Fruit fly (Drosophila melanogaster) whole organism, adult: ENCODE results near the gene CG33235.
A peak's percentile ranks its signal among the peaks of the same experiment; 100 is the strongest.

Source experiments
- CG11617 ChIP-seq: fragments of 200-800 bp; sonication (Bioruptor generic); optimal IDR thresholded peaks from 2 replicates; lab custom pipeline; 2017; ENCODE audit warnings: mild to moderate bottlenecking, missing biosample characterization, missing genetic modification reagents, missing genetic modification characterization
- CG12768 ChIP-seq: fragments of 200-800 bp; sonication (Bioruptor generic); optimal IDR thresholded peaks from 2 replicates; lab custom pipeline; 2017; ENCODE audit warnings: missing biosample characterization, missing genetic modification characterization, mild to moderate bottlenecking, moderate library complexity, missing genetic modification reagents
- CG14711 ChIP-seq: fragments of 200-800 bp; sonication (Bioruptor generic); optimal IDR thresholded peaks from 2 replicates; lab custom pipeline; 2018; ENCODE audit warnings: missing biosample characterization, mild to moderate bottlenecking, missing genetic modification characterization, moderate library complexity
- CG1620 ChIP-seq: fragments of 200-800 bp; sonication (Bioruptor generic); optimal IDR thresholded peaks from 2 replicates; lab custom pipeline; 2016; ENCODE audit warnings: missing biosample characterization, missing genetic modification characterization
- CG33017 ChIP-seq: fragments of 200-800 bp; sonication (Bioruptor generic); optimal IDR thresholded peaks from 2 replicates; lab custom pipeline; 2018; ENCODE audit warnings: missing biosample characterization, mild to moderate bottlenecking, missing genetic modification characterization, moderate library complexity
- CG5204 ChIP-seq: fragments of 200-800 bp; sonication (Bioruptor generic); optimal IDR thresholded peaks from 2 replicates; lab custom pipeline; 2016; ENCODE audit warnings: missing biosample characterization, missing genetic modification characterization
- CG7045 ChIP-seq: fragments of 200-800 bp; sonication (Bioruptor generic); optimal IDR thresholded peaks from 2 replicates; lab custom pipeline; 2017; ENCODE audit warnings: missing biosample characterization, mild to moderate bottlenecking, missing genetic modification characterization
- CG7101 ChIP-seq: fragments of 200-800 bp; sonication (Bioruptor generic); optimal IDR thresholded peaks from 2 replicates; lab custom pipeline; 2018; ENCODE audit warnings: missing biosample characterization, mild to moderate bottlenecking, missing genetic modification characterization, moderate library complexity
- Clk ChIP-seq: fragments of 200-800 bp; sonication (Bioruptor generic); optimal IDR thresholded peaks from 2 replicates; lab custom pipeline; 2017; ENCODE audit warnings: missing biosample characterization, missing genetic modification characterization
- Crg-1 ChIP-seq: fragments of 200-800 bp; sonication (Bioruptor generic); optimal IDR thresholded peaks from 2 replicates; lab custom pipeline; 2016; ENCODE audit warnings: missing biosample characterization, missing genetic modification characterization
- Hr96 ChIP-seq: fragments of 200-800 bp; sonication (Bioruptor generic); optimal IDR thresholded peaks from 2 replicates; lab custom pipeline; 2016; ENCODE audit warnings: missing biosample characterization, missing genetic modification characterization
- Mnt ChIP-seq: fragments of 200-800 bp; sonication (Bioruptor generic); optimal IDR thresholded peaks from 2 replicates; lab custom pipeline; 2016; ENCODE audit warnings: missing biosample characterization, mild to moderate bottlenecking, missing genetic modification characterization
- bab1 ChIP-seq: fragments of 200-800 bp; sonication (Bioruptor generic); optimal IDR thresholded peaks from 3 replicates; lab custom pipeline; 2019; ENCODE audit warnings: missing biosample characterization, mild to moderate bottlenecking, missing genetic modification characterization, moderate library complexity
- cic ChIP-seq: fragments of 200-800 bp; sonication (Bioruptor generic); optimal IDR thresholded peaks from 2 replicates; lab custom pipeline; 2017; ENCODE audit warnings: missing biosample characterization, mild to moderate bottlenecking, missing genetic modification characterization, moderate library complexity
- cnc ChIP-seq, 2 experiments: fragments of >200 bp; optimal IDR thresholded peaks; 2 replicates each; lab custom pipeline; 2017
- kay ChIP-seq: fragments of 200-800 bp; sonication (Bioruptor generic); peaks from one replicate; lab custom pipeline; 2016; ENCODE audit warnings: missing biosample characterization, missing genetic modification characterization, borderline replicate concordance
- ovo ChIP-seq: fragments of 200-800 bp; sonication (Bioruptor generic); optimal IDR thresholded peaks from 2 replicates; lab custom pipeline; 2016; ENCODE audit warnings: missing biosample characterization, missing genetic modification characterization
- pad ChIP-seq: fragments of 200-800 bp; sonication (Bioruptor generic); optimal IDR thresholded peaks from 3 replicates; lab custom pipeline; 2017; ENCODE audit warnings: missing biosample characterization, missing genetic modification characterization, mild to moderate bottlenecking, moderate library complexity, missing genetic modification reagents
- tj ChIP-seq: fragments of 200-800 bp; sonication (Bioruptor generic); optimal IDR thresholded peaks from 3 replicates; lab custom pipeline; 2017; ENCODE audit warnings: missing biosample characterization, mild to moderate bottlenecking, missing genetic modification characterization, moderate library complexity
- toe ChIP-seq: fragments of 200-800 bp; sonication (Bioruptor generic); optimal IDR thresholded peaks from 2 replicates; lab custom pipeline; 2016; ENCODE audit warnings: missing biosample characterization, missing genetic modification characterization

Gene CG33235

dm6 chrX:11492916-11493590, 1.7 kb upstream of the CG33235 start, which contains the start of gene Drak:
Gene Drak, plus strand, starts transcription at chrX:11493135.
- no peak for TF ChIP-seq kay (GFP tag; lab: Kevin White, UChicago)
- TF ChIP-seq CG5204, result no peak
- peak; percentile 41 for TF ChIP-seq CG14711 (tag; lab: Kevin White, UChicago)
- peak; percentile 1 for TF ChIP-seq CG1620 (GFP tag; lab: Kevin White, UChicago)
- TF ChIP-seq Mnt (GFP tag; lab: Kevin White, UChicago), result peak; percentile 54
- TF ChIP-seq CG7101, result peak; percentile 42
- TF ChIP-seq ovo (GFP tag; lab: Kevin White, UChicago), result peak; percentile 57
- peak; percentile 68 for TF ChIP-seq bab1 (GFP tag; lab: Kevin White, UChicago)
- TF ChIP-seq tj (GFP tag; lab: Kevin White, UChicago), result peak; percentile 53

- TF ChIP-seq kay (GFP tag; lab: Kevin White, UChicago), result peak; percentile 6
- TF ChIP-seq tj (GFP tag; lab: Kevin White, UChicago), result no peak
- peak; percentile 30 for TF ChIP-seq bab1 (GFP tag; lab: Kevin White, UChicago)
These were observed 832 bp upstream of the CG33235 start for dm6 chrX:11492205-11492604.

dm6 chrX:11485075-11485474, 6.3 kb downstream of the CG33235 start, which contains the start of gene Spase25:
Gene Spase25, plus strand, starts transcription at chrX:11485250.
- peak; percentile 60 for TF ChIP-seq bab1 (GFP tag; lab: Kevin White, UChicago)
- no peak for TF ChIP-seq Crg-1 (GFP tag; lab: Kevin White, UChicago)
- no peak for TF ChIP-seq Clk (GFP tag; lab: Kevin White, UChicago)

- TF ChIP-seq CG14711 (tag; lab: Kevin White, UChicago), result peak; percentile 31
- peak; percentile 12 for TF ChIP-seq pad (GFP tag; lab: Kevin White, UChicago)
- TF ChIP-seq cnc (optimal IDR thresholded peaks at IDR 0.05; lab: Kevin White, UChicago), result no peak
- TF ChIP-seq CG1620 (GFP tag; lab: Kevin White, UChicago), result peak; percentile 37
- TF ChIP-seq Mnt (GFP tag; lab: Kevin White, UChicago), result peak; percentile 59
- TF ChIP-seq bab1 (GFP tag; lab: Kevin White, UChicago), result peak; percentile 74
- TF ChIP-seq ovo (GFP tag; lab: Kevin White, UChicago), result peak; percentile 11
- TF ChIP-seq CG7101, result peak; percentile 23
- no peak for TF ChIP-seq kay (GFP tag; lab: Kevin White, UChicago)
- TF ChIP-seq CG11617 (GFP tag; lab: Kevin White, UChicago), result no peak
- no peak for TF ChIP-seq CG33017 (tag; lab: Kevin White, UChicago)
These were observed 8.1 kb downstream of the CG33235 start, which contains the start of gene Uba5 for dm6 chrX:11483297-11483696. Gene Uba5, plus strand, starts transcription at chrX:11483518.

dm6 chrX:11476758-11477157, 14.6 kb downstream of the CG33235 start, which contains the start of gene Cyp4g15:
Gene Cyp4g15, plus strand, starts transcription at chrX:11477058.
- TF ChIP-seq CG33017 (tag; lab: Kevin White, UChicago), result no peak
- TF ChIP-seq cnc (optimal IDR thresholded peaks at IDR 0.05; lab: Kevin White, UChicago), result no peak
- TF ChIP-seq CG7045 (GFP tag; lab: Kevin White, UChicago), result no peak
- no peak for TF ChIP-seq CG1620 (GFP tag; lab: Kevin White, UChicago)
- no peak for TF ChIP-seq Clk (GFP tag; lab: Kevin White, UChicago)
- TF ChIP-seq CG7101, result no peak
- no peak for TF ChIP-seq Hr96 (GFP tag; lab: Kevin White, UChicago)
- TF ChIP-seq ovo (GFP tag; lab: Kevin White, UChicago), result no peak
- TF ChIP-seq pad (GFP tag; lab: Kevin White, UChicago), result no peak
- TF ChIP-seq CG14711 (tag; lab: Kevin White, UChicago), result no peak
- no peak for TF ChIP-seq tj (GFP tag; lab: Kevin White, UChicago)
- no peak for TF ChIP-seq toe (GFP tag; lab: Kevin White, UChicago)
- no peak for TF ChIP-seq CG5204
- TF ChIP-seq bab1 (GFP tag; lab: Kevin White, UChicago), result no peak
- no peak for TF ChIP-seq CG12768 (GFP tag; lab: Kevin White, UChicago)
- TF ChIP-seq cic (GFP tag; lab: Kevin White, UChicago), result no peak
- no peak for TF ChIP-seq Mnt (GFP tag; lab: Kevin White, UChicago)

dm6 chrX:11468304-11468703, 23.1 kb downstream of the CG33235 start:
- TF ChIP-seq CG7101 (no peak), CG11617 (GFP tag; lab: Kevin White, UChicago) (no peak), Crg-1 (GFP tag; lab: Kevin White, UChicago) (no peak), CG1620 (GFP tag; lab: Kevin White, UChicago) (no peak), bab1 (GFP tag; lab: Kevin White, UChicago) (no peak), CG14711 (tag; lab: Kevin White, UChicago) (no peak), toe (GFP tag; lab: Kevin White, UChicago) (no peak), Clk (GFP tag; lab: Kevin White, UChicago) (no peak), kay (GFP tag; lab: Kevin White, UChicago) (no peak)

dm6 chrX:11466757-11467156, 24.6 kb downstream of the CG33235 start:
- TF ChIP-seq cic (GFP tag; lab: Kevin White, UChicago), result no peak
- TF ChIP-seq bab1 (GFP tag; lab: Kevin White, UChicago), result no peak
- no peak for TF ChIP-seq Mnt (GFP tag; lab: Kevin White, UChicago)
- TF ChIP-seq CG12768 (GFP tag; lab: Kevin White, UChicago), result no peak
- TF ChIP-seq CG7045 (GFP tag; lab: Kevin White, UChicago), result no peak
- TF ChIP-seq CG14711 (tag; lab: Kevin White, UChicago), result no peak
- TF ChIP-seq CG7101, result no peak
- no peak for TF ChIP-seq ovo (GFP tag; lab: Kevin White, UChicago)
- TF ChIP-seq Clk (GFP tag; lab: Kevin White, UChicago), result no peak
- no peak for TF ChIP-seq cnc (optimal IDR thresholded peaks at IDR 0.05; lab: Kevin White, UChicago)
- TF ChIP-seq Crg-1 (GFP tag; lab: Kevin White, UChicago), result no peak
- no peak for TF ChIP-seq tj (GFP tag; lab: Kevin White, UChicago)
- no peak for TF ChIP-seq CG33017 (tag; lab: Kevin White, UChicago)
- TF ChIP-seq CG11617 (GFP tag; lab: Kevin White, UChicago), result no peak
- TF ChIP-seq CG1620 (GFP tag; lab: Kevin White, UChicago), result no peak
